Worm (Caenorhabditis elegans): ENCODE data around the gene cht-5.
A peak's percentile ranks its signal among the peaks of the same experiment; 100 is the strongest.

The cht-5 gene

ce11 chrV:10105412-10105811 is 9.0 kb upstream of the cht-5 start, which contains the start of gene C08B6.2:
C08B6.2 (plus strand) TSS chrV:10105712.
- TF ChIP-seq mdl-1 (tag; optimal IDR thresholded peaks at IDR 0.05) (no peak), elt-3 (tag; optimal IDR thresholded peaks at IDR 0.05) (no peak), skn-1 (tag; optimal IDR thresholded peaks at IDR 0.05) (no peak), unc-55 (GFP tag; optimal IDR thresholded peaks at IDR 0.05) (no peak), mab-5 (tag; optimal IDR thresholded peaks at IDR 0.05) (no peak), unc-62 (GFP tag; optimal IDR thresholded peaks at IDR 0.05) (no peak), lin-39 (tag; optimal IDR thresholded peaks at IDR 0.05) (no peak), nhr-21 (tag; optimal IDR thresholded peaks at IDR 0.05) (no peak), nhr-11 (tag; optimal IDR thresholded peaks at IDR 0.05) (no peak), F13H6.1 (tag; optimal IDR thresholded peaks at IDR 0.05) (no peak), lsy-2 (tag; optimal IDR thresholded peaks at IDR 0.05) (no peak), sma-3 (GFP tag; optimal IDR thresholded peaks at IDR 0.05) (no peak), ztf-11 (tag; optimal IDR thresholded peaks at IDR 0.05) (no peak)

ce11 chrV:10107309-10107708 is 7.1 kb upstream of the cht-5 start, which contains the start of gene C08B6.11:
C08B6.11 (plus strand) TSS chrV:10107609.
- TF ChIP-seq lin-13 (GFP tag; optimal IDR thresholded peaks at IDR 0.05) (no peak), nhr-23 (tag; optimal IDR thresholded peaks at IDR 0.05) (no peak), ztf-11 (tag; optimal IDR thresholded peaks at IDR 0.05) (no peak), ama-1 (optimal IDR thresholded peaks at IDR 0.05) (no peak)

DNA sequence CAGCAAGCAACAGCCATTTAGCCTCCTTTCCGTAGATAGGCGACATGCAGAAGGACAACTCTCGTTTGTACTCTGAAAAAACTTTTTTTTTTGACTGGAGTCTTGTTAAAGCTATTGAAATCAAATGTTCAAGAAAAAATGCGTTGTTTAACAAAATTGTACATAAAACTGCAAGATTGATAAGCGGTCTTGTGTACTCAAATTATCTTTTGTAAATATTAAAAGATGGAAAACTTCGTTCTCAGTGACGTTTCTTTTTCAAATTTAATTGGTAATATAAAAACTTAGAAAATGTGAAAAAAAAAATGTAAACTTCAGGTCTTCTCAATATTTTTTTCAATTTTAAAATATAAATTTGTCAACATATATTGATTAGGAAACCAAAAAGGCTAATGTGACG is 3.3 kb upstream of the cht-5 start:
- TF ChIP-seq nhr-23 (tag; optimal IDR thresholded peaks at IDR 0.05) = no peak
- no peak for TF ChIP-seq egl-27 (tag; optimal IDR thresholded peaks at IDR 0.05)
- TF ChIP-seq skn-1 (tag; optimal IDR thresholded peaks at IDR 0.05) = no peak
- no peak for TF ChIP-seq nhr-11 (tag; optimal IDR thresholded peaks at IDR 0.05)
- TF ChIP-seq zag-1 (tag; optimal IDR thresholded peaks at IDR 0.05) = no peak
- TF ChIP-seq nhr-237 (tag; optimal IDR thresholded peaks at IDR 0.05) = no peak
- TF ChIP-seq unc-62 (GFP tag; optimal IDR thresholded peaks at IDR 0.05) = no peak
- TF ChIP-seq fos-1 (tag; optimal IDR thresholded peaks at IDR 0.05) = peak; percentile 24

ce11 chrV:10112187-10112586 is 2.2 kb upstream of the cht-5 start, which contains the start of gene C08B6.3:
C08B6.3 (minus strand) TSS chrV:10112287.
- TF ChIP-seq C34F6.9 (tag; optimal IDR thresholded peaks at IDR 0.05) (no peak), skn-1 (tag; optimal IDR thresholded peaks at IDR 0.05) (no peak), elt-1 (tag; optimal IDR thresholded peaks at IDR 0.05) (no peak), ztf-1 (GFP tag; conservative IDR thresholded peaks at IDR 0.05) (no peak), crh-2 (tag; optimal IDR thresholded peaks at IDR 0.05) (no peak), ceh-82 (tag; optimal IDR thresholded peaks at IDR 0.05) (no peak), alr-1 (tag; optimal IDR thresholded peaks at IDR 0.05) (no peak), Y55F3AM.14 (GFP tag; optimal IDR thresholded peaks at IDR 0.05) (no peak), ama-1 (optimal IDR thresholded peaks at IDR 0.05) (no peak), nhr-25 (tag; optimal IDR thresholded peaks at IDR 0.05) (no peak), gmeb-1 (tag; optimal IDR thresholded peaks at IDR 0.05) (no peak)

DNA sequence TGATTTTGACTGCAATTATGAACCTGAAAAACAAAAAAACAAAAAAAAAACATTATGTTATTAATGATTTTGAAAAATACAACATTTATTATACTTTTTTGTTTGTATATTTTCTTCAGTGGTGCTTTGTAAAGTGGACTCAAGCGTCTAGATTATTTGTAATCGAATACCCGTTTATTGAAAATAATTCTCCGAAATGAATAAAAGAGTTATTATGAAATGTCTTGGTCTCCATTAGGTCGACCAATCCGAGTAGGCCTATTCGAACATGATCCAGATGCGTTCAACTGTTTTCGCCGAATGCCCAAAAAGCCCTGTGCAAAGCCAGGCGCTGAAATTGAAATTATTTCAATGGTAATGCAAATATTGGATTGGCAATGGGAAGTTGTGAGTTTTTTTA is 3.0 kb downstream of the cht-5 start, which contains the start of gene C08B6.5:
Gene C08B6.5 (plus strand): TSS at position 301 of the 400 bp plus-strand sequence.
- TF ChIP-seq sma-9 (GFP tag; optimal IDR thresholded peaks at IDR 0.05) (no peak), sma-9 (tag; optimal IDR thresholded peaks at IDR 0.05) (no peak), sma-3 (GFP tag; optimal IDR thresholded peaks at IDR 0.05) (no peak), ZK546.5 (tag; optimal IDR thresholded peaks at IDR 0.05) (no peak)

- TF ChIP-seq alr-1 (tag; optimal IDR thresholded peaks at IDR 0.05) = no peak
- no peak for TF ChIP-seq unc-39 (tag; optimal IDR thresholded peaks at IDR 0.05)
- no peak for TF ChIP-seq ztf-1 (GFP tag; conservative IDR thresholded peaks at IDR 0.05)
- no peak for TF ChIP-seq nhr-6 (tag; optimal IDR thresholded peaks at IDR 0.05)
- TF ChIP-seq mbf-1 (tag; optimal IDR thresholded peaks at IDR 0.05) = no peak
- TF ChIP-seq gmeb-1 (tag; optimal IDR thresholded peaks at IDR 0.05) = no peak
- TF ChIP-seq ceh-16 (tag; optimal IDR thresholded peaks at IDR 0.05) = no peak
- TF ChIP-seq ztf-4 (tag; optimal IDR thresholded peaks at IDR 0.05) = no peak
Measured at ce11 chrV:10120898-10121297, 6.5 kb downstream of the cht-5 start, which contains the start of gene srxa-18. srxa-18 (minus strand) TSS chrV:10120997.
